Worm (Caenorhabditis elegans) whole organism, L1 larva: Measurements from ENCODE around the gene dhhc-1.

Experiments used
- blmp-1 ChIP-seq: fragments of 150-350 bp; optimal IDR thresholded peaks from 2 replicates; lab custom pipeline; 2014; ENCODE audit warnings: missing biosample characterization, missing genetic modification characterization
- fkh-10 ChIP-seq: sonication (generic microtip); optimal IDR thresholded peaks from 2 replicates; lab custom pipeline; 2017; ENCODE audit warnings: missing biosample characterization, missing genetic modification reagents, missing genetic modification characterization
- nhr-28 ChIP-seq: fragments of 150-350 bp; optimal IDR thresholded peaks from 2 replicates; lab custom pipeline; 2014; ENCODE audit warnings: missing biosample characterization, missing genetic modification characterization
- pqm-1 ChIP-seq: sonication (generic microtip); optimal IDR thresholded peaks from 3 replicates; lab custom pipeline; 2017; ENCODE audit warnings: missing biosample characterization, missing genetic modification characterization
- rnt-1 ChIP-seq: sonication (generic microtip); optimal IDR thresholded peaks from 2 replicates; lab custom pipeline; 2016; ENCODE audit warnings: mild to moderate bottlenecking, missing genetic modification characterization, moderate library complexity, missing compliant biosample characterization
- sox-4 ChIP-seq: sonication (generic microtip); optimal IDR thresholded peaks from 2 replicates; lab custom pipeline; 2016; ENCODE audit warnings: missing genetic modification characterization, missing compliant biosample characterization
- xbp-1 ChIP-seq: sonication (generic microtip); optimal IDR thresholded peaks from 2 replicates; lab custom pipeline; 2016; ENCODE audit warnings: missing genetic modification characterization, missing compliant biosample characterization

- TF ChIP-seq sox-4 (tag; lab: Kevin White, UChicago) (no peak), fkh-10 (GFP tag; lab: Kevin White, UChicago) (no peak), nhr-28 (no peak), blmp-1 (tag; lab: Kevin White, UChicago) (no peak), xbp-1 (tag; lab: Kevin White, UChicago) (no peak), pqm-1 (tag; lab: Kevin White, UChicago) (no peak), rnt-1 (tag; lab: Kevin White, UChicago) (no peak)
These were observed 47.4 kb upstream of the dhhc-1 start, which contains the start of gene unc-7 for ce11 chrX:15147640-15148039.
